Fruit fly (Drosophila melanogaster): ENCODE data around the gene Xrp1.

Xrp1 gene

DNA sequence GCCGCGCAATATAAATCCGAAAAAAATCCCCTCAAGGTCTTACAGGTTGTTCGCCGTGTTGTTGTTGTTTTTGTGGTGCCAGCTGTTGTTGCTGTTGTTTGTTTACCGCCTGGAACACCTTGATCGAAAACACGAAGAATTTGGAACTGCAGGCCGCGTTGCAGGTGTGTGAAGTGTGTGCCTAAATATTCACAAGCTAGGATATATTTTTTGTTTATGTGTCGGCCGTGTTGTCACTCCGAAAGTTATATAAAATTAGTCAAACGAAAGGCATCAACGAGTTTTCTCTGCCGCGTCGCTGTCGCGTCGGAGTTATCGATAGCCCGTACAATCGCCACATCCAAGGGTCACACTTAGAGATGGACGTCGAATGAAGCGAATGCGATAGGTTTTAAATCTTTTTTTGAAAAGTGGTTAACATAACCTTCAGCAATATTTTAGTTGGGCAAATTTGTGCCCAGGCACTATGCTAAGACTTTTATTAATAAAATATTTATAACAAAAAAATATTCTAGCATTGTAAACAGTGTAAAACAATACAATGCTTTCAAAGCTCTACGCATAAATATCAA, 13.7 kb downstream of the Xrp1 start, which contains the start of gene Mpc1 (continued):
- TF ChIP-seq CG9817 (tag; optimal IDR thresholded peaks at IDR 0.05) (peak; percentile 21), gt (GFP tag; IDR thresholded peaks at IDR 0.05) (no peak), gem (tag; optimal IDR thresholded peaks at IDR 0.05) (peak; percentile 43), CG11696 (GFP tag; IDR thresholded peaks at IDR 0.05) (no peak), Aef1 (GFP tag; IDR thresholded peaks at IDR 0.05) (peak; percentile 8; the same call in 1 of the 3 replicates), HLH4C (GFP tag; IDR thresholded peaks at IDR 0.05; ENCODE audit: partially characterized antibody) (peak; percentile 72), CG9727 (GFP tag; optimal IDR thresholded peaks at IDR 0.05) (no peak), Mad (GFP tag; optimal IDR thresholded peaks at IDR 0.05) (no peak), abd-A (tag; optimal IDR thresholded peaks at IDR 0.05) (no peak), Dp (GFP tag; optimal IDR thresholded peaks at IDR 0.05) (peak; percentile 69), oc (tag; optimal IDR thresholded peaks at IDR 0.05) (no peak), CG4360 (GFP tag; IDR thresholded peaks at IDR 0.05) (peak; percentile 97), Dll (GFP tag; IDR thresholded peaks at IDR 0.05; ENCODE audit: partially characterized antibody) (peak; percentile 81; the same call in 3 of the 4 replicates), Lpt (GFP tag; optimal IDR thresholded peaks at IDR 0.05) (no peak), slbo (GFP tag; IDR thresholded peaks at IDR 0.05) (peak; percentile 55), btn (GFP tag; optimal IDR thresholded peaks at IDR 0.05) (no peak), Hr39 (optimal IDR thresholded peaks at IDR 0.05) (no peak), lola (GFP tag; optimal IDR thresholded peaks at IDR 0.05) (no peak), YL-1 (GFP tag; optimal IDR thresholded peaks at IDR 0.05) (peak; percentile 80), zfh1 (GFP tag; IDR thresholded peaks at IDR 0.05) (no peak), CG12942 (GFP tag; optimal IDR thresholded peaks at IDR 0.05) (no peak), CG34422 (GFP tag; IDR thresholded peaks at IDR 0.05) (peak; percentile 80; the same call in 1 of the 3 replicates), CG6654 (GFP tag; optimal IDR thresholded peaks at IDR 0.05) (no peak), CG1603 (tag; optimal IDR thresholded peaks at IDR 0.05) (peak; percentile 19), BEAF-32 (GFP tag; optimal IDR thresholded peaks at IDR 0.05) (peak; percentile 83), lov (optimal IDR thresholded peaks at IDR 0.05) (no peak), lov (GFP tag; IDR thresholded peaks at IDR 0.05) (0 out of 3 replicates have a peak, but pooled peaks have one; percentile 18), CG4854 (GFP tag; optimal IDR thresholded peaks at IDR 0.05) (no peak), CG14710 (tag; optimal IDR thresholded peaks at IDR 0.05) (peak; percentile 73), Sin3A (optimal IDR thresholded peaks at IDR 0.05) (peak; percentile 12), CG18599 (GFP tag; optimal IDR thresholded peaks at IDR 0.05) (peak; percentile 17), ranshi (GFP tag; IDR thresholded peaks at IDR 0.05) (peak; percentile 25; the same call in 1 of the 2 replicates), CG11085 (GFP tag; IDR thresholded peaks at IDR 0.05) (peak; percentile 6; the same call in 1 of the 2 replicates), gfzf (GFP tag; optimal IDR thresholded peaks at IDR 0.05) (peak; percentile 39), Elba2 (GFP tag; optimal IDR thresholded peaks at IDR 0.05) (no peak), GATAe (GFP tag; conservative IDR thresholded peaks at IDR 0.05) (no peak)

- peak; percentile 83 for TF ChIP-seq Sry-δ (GFP tag; optimal IDR thresholded peaks at IDR 0.05)
- TF ChIP-seq C15 (GFP tag; IDR thresholded peaks at IDR 0.05): no peak
- 0 out of 2 replicates have a peak, but pooled peaks have one; percentile 47 for TF ChIP-seq sens-2 (GFP tag; IDR thresholded peaks at IDR 0.05)
- 0 out of 2 replicates have a peak, but pooled peaks have one; percentile 38 for TF ChIP-seq stc (GFP tag; IDR thresholded peaks at IDR 0.05)
- TF ChIP-seq sens (GFP tag): peak; percentile 88
- peak; percentile 79 for TF ChIP-seq CG3281 (GFP tag; optimal IDR thresholded peaks at IDR 0.05)
- TF ChIP-seq Mrtf (GFP tag; IDR thresholded peaks at IDR 0.05): no peak
- peak; percentile 32 to 69 for TF ChIP-seq bsh (GFP tag; optimal IDR thresholded peaks at IDR 0.05)
- TF ChIP-seq CG3065 (GFP tag; optimal IDR thresholded peaks at IDR 0.05): peak; percentile 2
- 0 out of 3 replicates have a peak, but pooled peaks have one; percentile 60 for TF ChIP-seq HLH4C (GFP tag; IDR thresholded peaks at IDR 0.05; ENCODE audit: partially characterized antibody)
- TF ChIP-seq CG33557 (GFP tag; optimal IDR thresholded peaks at IDR 0.05): peak; percentile 62
- TF ChIP-seq CG6765 (GFP tag; optimal IDR thresholded peaks at IDR 0.05): peak; percentile 64
- no peak for TF ChIP-seq CG4328 (GFP tag; optimal IDR thresholded peaks at IDR 0.05)
- TF ChIP-seq ATbp (GFP tag; optimal IDR thresholded peaks at IDR 0.05): peak; percentile 77
- peak; percentile 56; the same call in 2 of the 3 replicates for TF ChIP-seq CG34422 (GFP tag; IDR thresholded peaks at IDR 0.05)
- peak; percentile 14 for TF ChIP-seq CG18599 (GFP tag; optimal IDR thresholded peaks at IDR 0.05)
- TF ChIP-seq br (optimal IDR thresholded peaks at IDR 0.05): no peak
These were observed 14.3 kb downstream of the Xrp1 start, which contains the start of gene CG42613 for dm6 chr3R:18928918-18929705. TSS of gene CG42613 (plus strand) at chr3R:18929196.

Data from whole organism, embryonic.